Fruit fly (Drosophila melanogaster): ENCODE results near the gene CG32651.

- TF ChIP-seq CG8478 (optimal IDR thresholded peaks at IDR 0.05) (no peak), CTCF (optimal IDR thresholded peaks at IDR 0.05) (no peak)
These were observed 19.1 kb downstream of the CG32651 start for dm6 chrX:12389138-12389537.
